Worm (Caenorhabditis elegans): Measurements from ENCODE around the gene Y55F3AM.21.

- TF ChIP-seq mdt-29 (GFP tag; IDR thresholded peaks at IDR 0.05) (no peak), aly-2 (tag; optimal IDR thresholded peaks at IDR 0.05) (no peak), hif-1 (tag; optimal IDR thresholded peaks at IDR 0.05) (peak; percentile 2 to 89)
Observed at ce11 chrIV:1070383-1070782, 18.9 kb upstream of the Y55F3AM.21 start.

Data from whole organism, L4 larva.